Worm (Caenorhabditis elegans) whole organism, L1 larva: ENCODE results near the gene bcl-11.
A peak's percentile ranks its signal among the peaks of the same experiment; 100 is the strongest.

Experiments
- C16A3.4 ChIP-seq: fragments of 150-350 bp; optimal IDR thresholded peaks from 2 replicates; lab custom pipeline; 2014; ENCODE audit warnings: missing biosample characterization, missing genetic modification characterization
- Y116A8C.19 ChIP-seq: sonication (generic microtip); optimal IDR thresholded peaks from 2 replicates; lab custom pipeline; 2016; ENCODE audit warnings: missing compliant biosample characterization, missing genetic modification characterization, borderline replicate concordance
- alr-1 ChIP-seq: fragments of 200-800 bp; sonication (Bioruptor generic); optimal IDR thresholded peaks from 2 replicates; lab custom pipeline; 2018; ENCODE audit warnings: borderline replicate concordance, mild to moderate bottlenecking, missing genetic modification characterization, missing compliant biosample characterization
- aly-2 ChIP-seq: fragments of 150-350 bp; optimal IDR thresholded peaks from 2 replicates; lab custom pipeline; 2014; ENCODE audit warnings: missing biosample characterization, missing genetic modification characterization
- blmp-1 ChIP-seq: fragments of 150-350 bp; optimal IDR thresholded peaks from 2 replicates; lab custom pipeline; 2014; ENCODE audit warnings: missing biosample characterization, missing genetic modification characterization
- ceh-8 ChIP-seq: fragments of 200-800 bp; sonication (Bioruptor generic); optimal IDR thresholded peaks from 2 replicates; lab custom pipeline; 2018; ENCODE audit warnings: mild to moderate bottlenecking, missing genetic modification characterization, moderate library complexity, missing compliant biosample characterization
- ceh-88 ChIP-seq: fragments of 200-800 bp; sonication (Bioruptor generic); IDR thresholded peaks from 2 replicates; pipeline ENCODE4 v1.3.6; 2022; ENCODE audit warnings: missing genetic modification characterization, missing compliant biosample characterization
- ces-1 ChIP-seq: fragments of 150-350 bp; optimal IDR thresholded peaks from 2 replicates; lab custom pipeline; 2014; ENCODE audit warnings: missing biosample characterization, missing genetic modification reagents, missing genetic modification characterization
- dpl-1 ChIP-seq, 3 experiments: fragments of 150-350 bp in 2 of 3; sonication (generic microtip) in 1 of 3; optimal IDR thresholded peaks; 2 replicates each; lab custom pipeline; 2014 to 2017; ENCODE audit warnings: missing biosample characterization in 3 of 3, missing genetic modification characterization in 3 of 3, missing genetic modification reagents in 3 of 3
- dsc-1 ChIP-seq: sonication (generic microtip); optimal IDR thresholded peaks from 2 replicates; lab custom pipeline; 2016; ENCODE audit warnings: mild to moderate bottlenecking, missing genetic modification characterization, missing compliant biosample characterization
- egl-27 ChIP-seq, 2 experiments: fragments of 150-350 bp in 1 of 2; sonication (generic microtip); optimal IDR thresholded peaks; 3 replicates each; lab custom pipeline; 2017 to 2018; ENCODE audit warnings: missing biosample characterization in 2 of 2, missing genetic modification characterization in 2 of 2, missing genetic modification reagents in 2 of 2
- elt-2 ChIP-seq: sonication (generic microtip); optimal IDR thresholded peaks from 2 replicates; lab custom pipeline; 2016; ENCODE audit warnings: missing genetic modification characterization, mild to moderate bottlenecking, inconsistent platforms, missing compliant biosample characterization, missing genetic modification reagents
- fkh-10 ChIP-seq: sonication (generic microtip); optimal IDR thresholded peaks from 2 replicates; lab custom pipeline; 2017; ENCODE audit warnings: missing biosample characterization, missing genetic modification reagents, missing genetic modification characterization
- fkh-4 ChIP-seq: sonication (generic microtip); optimal IDR thresholded peaks from 2 replicates; lab custom pipeline; 2016; ENCODE audit warnings: missing compliant biosample characterization, missing genetic modification characterization, borderline replicate concordance
- grh-1 ChIP-seq: fragments of 200-800 bp; sonication (Bioruptor generic); IDR thresholded peaks from 2 replicates; pipeline ENCODE4 v1.3.6; 2022; ENCODE audit warnings: missing genetic modification reagents, missing genetic modification characterization, missing compliant biosample characterization
- jun-1 ChIP-seq: fragments of 150-350 bp; optimal IDR thresholded peaks from 2 replicates; lab custom pipeline; 2014; ENCODE audit warnings: missing biosample characterization, missing genetic modification reagents, missing genetic modification characterization
- lin-14 ChIP-seq: fragments of 200-800 bp; sonication (Bioruptor generic); optimal IDR thresholded peaks from 2 replicates; lab custom pipeline; 2018; ENCODE audit warnings: mild to moderate bottlenecking, missing genetic modification characterization, moderate library complexity, missing compliant biosample characterization
- lin-15B ChIP-seq: fragments of 150-350 bp; sonication (generic microtip); optimal IDR thresholded peaks from 3 replicates; lab custom pipeline; 2014; ENCODE audit warnings: missing biosample characterization, missing genetic modification characterization
- lin-35 ChIP-seq, 2 experiments: fragments of 150-350 bp; optimal IDR thresholded peaks; 2 replicates each; lab custom pipeline; 2014; ENCODE audit warnings: missing biosample characterization in 2 of 2, missing genetic modification characterization in 2 of 2, missing genetic modification reagents in 2 of 2
- lin-39 ChIP-seq: fragments of 150-350 bp; optimal IDR thresholded peaks from 2 replicates; lab custom pipeline; 2014; ENCODE audit warnings: missing biosample characterization, missing genetic modification reagents, missing genetic modification characterization
- mab-9 ChIP-seq: fragments of 200-800 bp; sonication (Bioruptor generic); IDR thresholded peaks from 2 replicates; pipeline ENCODE4 v1.3.6; 2022; ENCODE audit warnings: missing genetic modification reagents, missing genetic modification characterization, missing compliant biosample characterization
- mdl-1 ChIP-seq, 2 experiments: fragments of 150-350 bp; optimal IDR thresholded peaks; 2 replicates each; lab custom pipeline; 2014 to 2017; ENCODE audit warnings: missing biosample characterization in 2 of 2, missing genetic modification characterization in 2 of 2, inconsistent platforms in 1 of 2
- mef-2 ChIP-seq: fragments of 150-350 bp; optimal IDR thresholded peaks from 2 replicates; lab custom pipeline; 2014; ENCODE audit warnings: missing biosample characterization, missing genetic modification characterization
- mep-1 ChIP-seq: fragments of 150-350 bp; optimal IDR thresholded peaks from 2 replicates; lab custom pipeline; 2014; ENCODE audit warnings: missing biosample characterization, missing genetic modification characterization
- nhr-19 ChIP-seq: fragments of 200-800 bp; sonication (Bioruptor generic); conservative IDR thresholded peaks from 2 replicates; pipeline ENCODE4 v1.3.6; 2022; ENCODE audit warnings: missing genetic modification characterization, missing compliant biosample characterization
- nhr-20 ChIP-seq: sonication (generic microtip); optimal IDR thresholded peaks from 2 replicates; lab custom pipeline; 2016; ENCODE audit warnings: mild to moderate bottlenecking, missing genetic modification characterization, missing compliant biosample characterization
- nhr-28 ChIP-seq: fragments of 150-350 bp; optimal IDR thresholded peaks from 2 replicates; lab custom pipeline; 2014; ENCODE audit warnings: missing biosample characterization, missing genetic modification characterization
- nhr-47 ChIP-seq: sonication (generic microtip); optimal IDR thresholded peaks from 2 replicates; lab custom pipeline; 2016; ENCODE audit warnings: mild to moderate bottlenecking, missing genetic modification characterization, moderate library complexity, missing compliant biosample characterization
- nhr-71 ChIP-seq: sonication (generic microtip); optimal IDR thresholded peaks from 2 replicates; lab custom pipeline; 2016; ENCODE audit warnings: mild to moderate bottlenecking, missing genetic modification characterization, moderate library complexity, missing compliant biosample characterization
- nhr-90 ChIP-seq: sonication (generic microtip); optimal IDR thresholded peaks from 2 replicates; lab custom pipeline; 2016; ENCODE audit warnings: mild to moderate bottlenecking, missing genetic modification characterization, missing compliant biosample characterization; ENCODE audit not compliant: poor library complexity
- pqm-1 ChIP-seq: sonication (generic microtip); optimal IDR thresholded peaks from 3 replicates; lab custom pipeline; 2017; ENCODE audit warnings: missing biosample characterization, missing genetic modification characterization
- rnt-1 ChIP-seq: sonication (generic microtip); optimal IDR thresholded peaks from 2 replicates; lab custom pipeline; 2016; ENCODE audit warnings: mild to moderate bottlenecking, missing genetic modification characterization, moderate library complexity, missing compliant biosample characterization
- sup-37 ChIP-seq: fragments of 200-800 bp; sonication (Bioruptor generic); optimal IDR thresholded peaks from 2 replicates; lab custom pipeline; 2018; ENCODE audit warnings: mild to moderate bottlenecking, missing genetic modification characterization, missing compliant biosample characterization
- swsn-7 ChIP-seq: sonication (generic microtip); optimal IDR thresholded peaks from 2 replicates; lab custom pipeline; 2016; ENCODE audit warnings: missing genetic modification characterization, missing compliant biosample characterization
- tbx-2 ChIP-seq: sonication (generic microtip); optimal IDR thresholded peaks from 2 replicates; lab custom pipeline; 2016; ENCODE audit warnings: missing genetic modification characterization, missing compliant biosample characterization
- tlp-1 ChIP-seq: fragments of 150-350 bp; optimal IDR thresholded peaks from 2 replicates; lab custom pipeline; 2014; ENCODE audit warnings: missing biosample characterization, missing genetic modification characterization
- unc-62 ChIP-seq: fragments of 150-350 bp; optimal IDR thresholded peaks from 2 replicates; lab custom pipeline; 2014; ENCODE audit warnings: missing biosample characterization, missing genetic modification reagents, missing genetic modification characterization
- unc-86 ChIP-seq: sonication (generic microtip); optimal IDR thresholded peaks from 2 replicates; lab custom pipeline; 2016; ENCODE audit warnings: missing genetic modification characterization, missing compliant biosample characterization
- zag-1 ChIP-seq: fragments of 150-350 bp; optimal IDR thresholded peaks from 2 replicates; lab custom pipeline; 2014; ENCODE audit warnings: missing biosample characterization, missing genetic modification characterization

bcl-11 gene

DNA sequence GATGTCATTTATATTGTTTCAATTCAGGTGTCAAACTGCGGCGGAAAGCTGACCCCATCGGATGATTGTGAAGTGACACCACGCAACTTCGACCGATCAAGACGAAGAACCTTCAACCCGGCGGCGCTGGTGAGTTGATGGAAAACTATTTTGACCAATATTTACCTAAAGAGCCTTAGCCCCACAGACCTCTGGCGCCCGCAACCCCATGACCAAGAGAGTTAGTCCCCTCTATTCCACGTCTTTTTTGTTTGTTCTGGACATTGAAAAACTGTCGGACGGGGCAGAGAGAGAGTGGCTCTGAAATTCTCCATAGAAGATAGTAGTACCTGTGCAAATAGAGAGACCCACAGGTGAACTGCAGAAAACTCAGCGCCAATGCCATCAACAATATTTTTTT lies 2.9 kb downstream of the bcl-11 start:
- TF ChIP-seq tbx-2 (tag; lab: Kevin White, UChicago) (peak; percentile 9), Y116A8C.19 (no peak), nhr-19 (GFP tag; lab: Robert Waterston, UW) (0 out of 2 replicates have a peak, but pooled peaks have one; percentile 3), ceh-88 (GFP tag; lab: Robert Waterston, UW) (no peak), lin-14 (peak; percentile 23)

- no peak for TF ChIP-seq pqm-1 (tag; lab: Kevin White, UChicago)
- TF ChIP-seq jun-1 (tag; lab: Kevin White, UChicago): no peak
- no peak for TF ChIP-seq mab-9 (GFP tag; lab: Robert Waterston, UW)
- TF ChIP-seq fkh-4: no peak
- peak; percentile 55; the same call in 1 of the 2 replicates for TF ChIP-seq grh-1 (GFP tag; lab: Robert Waterston, UW)
- TF ChIP-seq nhr-71 (tag; lab: Kevin White, UChicago): peak; percentile 2
- TF ChIP-seq lin-14: peak; percentile 45
- no peak for TF ChIP-seq tlp-1 (tag; lab: Kevin White, UChicago)
- no peak for TF ChIP-seq dpl-1 (GFP tag; optimal IDR thresholded peaks at IDR 0.05; lab: Kevin White, UChicago)
- TF ChIP-seq mep-1 (tag; lab: Kevin White, UChicago): no peak
- no peak for TF ChIP-seq lin-39
- TF ChIP-seq dsc-1 (tag; lab: Kevin White, UChicago): no peak
- TF ChIP-seq nhr-20 (tag; lab: Kevin White, UChicago): peak; percentile 3
- TF ChIP-seq, all 84 proteins: peak for 4
These were observed 3.7 kb downstream of the bcl-11 start for ce11 chrV:6359522-6359921.

DNA sequence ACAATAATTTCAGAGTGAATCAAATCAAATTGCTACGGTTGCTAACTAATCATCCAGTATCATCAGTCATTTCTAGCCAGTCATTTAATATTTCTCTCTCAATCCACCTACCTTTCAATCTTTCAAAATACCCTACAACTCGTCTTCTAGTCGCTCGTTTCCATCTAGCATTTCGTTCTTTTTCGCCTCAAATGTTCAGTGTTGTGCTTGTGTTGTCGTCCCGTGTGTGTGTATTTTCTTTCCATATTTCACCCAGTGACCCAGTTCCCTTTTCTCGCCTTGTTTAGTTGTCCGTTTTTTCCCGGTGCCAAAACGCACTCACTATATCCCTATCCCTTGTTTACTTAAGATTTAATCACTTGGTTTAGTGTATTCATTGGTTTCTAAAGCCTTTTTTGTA lies 5.9 kb downstream of the bcl-11 start:
- TF ChIP-seq tbx-2 (tag; lab: Kevin White, UChicago) (no peak), lin-35 (GFP tag; optimal IDR thresholded peaks at IDR 0.05; lab: Kevin White, UChicago) (no peak), tlp-1 (tag; lab: Kevin White, UChicago) (no peak), lin-15B (no peak), elt-2 (tag; lab: Kevin White, UChicago) (no peak), swsn-7 (tag; lab: Kevin White, UChicago) (no peak), rnt-1 (tag; lab: Kevin White, UChicago) (no peak), fkh-4 (no peak), alr-1 (no peak), mdl-1 (tag; optimal IDR thresholded peaks at IDR 0.05; lab: Kevin White, UChicago) (no peak), sup-37 (GFP tag; lab: Kevin White, UChicago) (no peak), mef-2 (no peak), nhr-90 (tag; lab: Kevin White, UChicago) (no peak), nhr-47 (tag; lab: Kevin White, UChicago) (no peak), nhr-28 (no peak)
- TF ChIP-seq, all 84 proteins: peak for 0

DNA sequence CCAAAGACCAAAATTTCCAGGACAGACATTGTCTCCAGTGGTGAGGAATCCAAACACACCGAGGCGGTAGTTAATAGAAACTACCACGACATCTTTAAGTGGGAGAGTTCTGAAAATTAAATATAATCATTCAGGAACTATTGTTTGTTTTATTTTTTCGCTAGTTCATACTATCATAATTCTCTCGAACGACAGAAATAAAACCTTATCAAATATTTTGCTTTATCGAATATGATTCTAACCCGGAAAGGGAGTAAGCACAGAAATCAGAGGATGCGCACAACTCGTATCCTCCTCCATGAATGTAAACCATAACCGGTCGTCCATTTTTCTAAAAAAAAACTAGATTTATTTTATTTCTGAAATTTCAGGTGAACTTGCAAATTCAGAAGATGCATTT lies 9.0 kb downstream of the bcl-11 start:
- TF ChIP-seq unc-62: no peak
- TF ChIP-seq Y116A8C.19: no peak
- TF ChIP-seq ces-1 (GFP tag; lab: Kevin White, UChicago): no peak
- TF ChIP-seq ceh-8: no peak
- TF ChIP-seq fkh-10 (GFP tag; lab: Kevin White, UChicago): no peak
- no peak for TF ChIP-seq zag-1 (tag; lab: Kevin White, UChicago)
- TF ChIP-seq blmp-1 (tag; lab: Kevin White, UChicago): no peak
- TF ChIP-seq C16A3.4 (tag; lab: Kevin White, UChicago): no peak
- TF ChIP-seq egl-27 (tag; optimal IDR thresholded peaks at IDR 0.05; lab: Kevin White, UChicago): no peak
- TF ChIP-seq unc-86: no peak
- no peak for TF ChIP-seq aly-2
- no peak for TF ChIP-seq mab-9 (GFP tag; lab: Robert Waterston, UW)
- TF ChIP-seq, all 84 proteins: peak for 0
